Fruit fly (Drosophila melanogaster) Kc167 (cell line): ENCODE data around the gene DIP-beta.

Experiments used
- Myc ChIP-seq: fragments of >200 bp; optimal IDR thresholded peaks from 2 replicates; lab custom pipeline; 2017; ENCODE audit warnings: missing external identifiers
- Sin3A ChIP-seq: fragments of >200 bp; optimal IDR thresholded peaks from 2 replicates; lab custom pipeline; 2018; ENCODE audit warnings: missing external identifiers
- insv ChIP-seq: fragments of >200 bp; optimal IDR thresholded peaks from 3 replicates; lab custom pipeline; 2018; ENCODE audit warnings: missing external identifiers
- psq ChIP-seq: fragments of >200 bp; optimal IDR thresholded peaks from 2 replicates; lab custom pipeline; 2017; ENCODE audit warnings: missing external identifiers
- ttk ChIP-seq: sonication (Bioruptor generic); optimal IDR thresholded peaks from 2 replicates; lab custom pipeline; 2017; ENCODE audit warnings: missing external identifiers

- TF ChIP-seq psq (lab: Kevin White, UChicago) (no peak), Sin3A (lab: Kevin White, UChicago) (no peak), Myc (lab: Kevin White, UChicago) (no peak), ttk (lab: Kevin White, UChicago) (no peak), insv (lab: Kevin White, UChicago) (no peak)
These were observed 79.1 kb downstream of the DIP-beta start for dm6 chrX:21378344-21378882.
